Fruit fly (Drosophila melanogaster): ENCODE results near the gene Wdr81.

The Wdr81 gene

dm6 chr2L:12038177-12038581 is 17.4 kb upstream of the Wdr81 start, which contains the start of gene Tom70 (continued):
- TF ChIP-seq gsb (GFP tag; IDR thresholded peaks at IDR 0.05), result no peak
- TF ChIP-seq slbo (GFP tag; IDR thresholded peaks at IDR 0.05), result no peak
- peak; percentile 16 for TF ChIP-seq CG14710 (tag; optimal IDR thresholded peaks at IDR 0.05)
- no peak for TF ChIP-seq lab (GFP tag; optimal IDR thresholded peaks at IDR 0.05)
- no peak for TF ChIP-seq CG8281 (tag; optimal IDR thresholded peaks at IDR 0.05)
- no peak for TF ChIP-seq CG33213 (GFP tag; optimal IDR thresholded peaks at IDR 0.05)
- no peak for TF ChIP-seq odd (GFP tag; optimal IDR thresholded peaks at IDR 0.05)
- no peak for TF ChIP-seq pb (GFP tag; optimal IDR thresholded peaks at IDR 0.05)
- TF ChIP-seq E2f2 (GFP tag; IDR thresholded peaks at IDR 0.05), result peak; percentile 53
- no peak for TF ChIP-seq CG2129 (GFP tag; IDR thresholded peaks at IDR 0.05; ENCODE audit: partially characterized antibody)
- peak; percentile 57 for TF ChIP-seq CG4617 (GFP tag; optimal IDR thresholded peaks at IDR 0.05; ENCODE audit: borderline replicate concordance)
- TF ChIP-seq Sry-β (GFP tag; optimal IDR thresholded peaks at IDR 0.05), result peak; percentile 52
- peak; percentile 58 for TF ChIP-seq Sry-δ (GFP tag; optimal IDR thresholded peaks at IDR 0.05)
- no peak for TF ChIP-seq kni (GFP tag; optimal IDR thresholded peaks at IDR 0.05)
- no peak for TF ChIP-seq CG9609 (GFP tag; optimal IDR thresholded peaks at IDR 0.05)
- TF ChIP-seq CG6854 (GFP tag; optimal IDR thresholded peaks at IDR 0.05), result no peak
- no peak for TF ChIP-seq CG17361 (GFP tag; IDR thresholded peaks at IDR 0.05)
- no peak for TF ChIP-seq sob (GFP tag; IDR thresholded peaks at IDR 0.05)
- peak; percentile 25 for TF ChIP-seq Med (GFP tag)
- TF ChIP-seq Ada2b (GFP tag; IDR thresholded peaks at IDR 0.05), result no peak
- TF ChIP-seq Ssrp (tag; optimal IDR thresholded peaks at IDR 0.05), result no peak
- TF ChIP-seq CG5953 (GFP tag; IDR thresholded peaks at IDR 0.05), result no peak
- TF ChIP-seq dysf (GFP tag; IDR thresholded peaks at IDR 0.05), result no peak
- peak; percentile 51 for TF ChIP-seq CG16813 (GFP tag; IDR thresholded peaks at IDR 0.05; ENCODE audit: partially characterized antibody)
- TF ChIP-seq CG7963 (GFP tag; IDR thresholded peaks at IDR 0.05; ENCODE audit: partially characterized antibody), result no peak
- TF ChIP-seq tna (GFP tag; IDR thresholded peaks at IDR 0.05; ENCODE audit: partially characterized antibody), result no peak
- peak; percentile 36 for TF ChIP-seq Dp (GFP tag; optimal IDR thresholded peaks at IDR 0.05)
- no peak for TF ChIP-seq vfl (GFP tag; optimal IDR thresholded peaks at IDR 0.05)
- TF ChIP-seq pita (GFP tag; optimal IDR thresholded peaks at IDR 0.05), result no peak
- no peak for TF ChIP-seq CG5180 (GFP tag; optimal IDR thresholded peaks at IDR 0.05)
- TF ChIP-seq chn (GFP tag; optimal IDR thresholded peaks at IDR 0.05), result no peak
- TF ChIP-seq zen (tag; optimal IDR thresholded peaks at IDR 0.05), result no peak
- TF ChIP-seq Ets65A (GFP tag), result no peak
- peak; percentile 87 for TF ChIP-seq onecut (GFP tag; IDR thresholded peaks at IDR 0.05)
- no peak for TF ChIP-seq CG6689 (GFP tag; IDR thresholded peaks at IDR 0.05)
- TF ChIP-seq sr (GFP tag; IDR thresholded peaks at IDR 0.05), result no peak
- TF ChIP-seq lov (optimal IDR thresholded peaks at IDR 0.05), result no peak
- TF ChIP-seq lov (GFP tag; IDR thresholded peaks at IDR 0.05), result no peak
- TF ChIP-seq Dfd (GFP tag; optimal IDR thresholded peaks at IDR 0.05), result no peak
- TF ChIP-seq D (optimal IDR thresholded peaks at IDR 0.05), result no peak
- TF ChIP-seq D (GFP tag; optimal IDR thresholded peaks at IDR 0.05), result no peak
- no peak for TF ChIP-seq CG31365 (tag; optimal IDR thresholded peaks at IDR 0.05)
- TF ChIP-seq CG13894 (tag; optimal IDR thresholded peaks at IDR 0.05), result no peak
- TF ChIP-seq HLH4C (GFP tag; IDR thresholded peaks at IDR 0.05; ENCODE audit: partially characterized antibody), result peak; percentile 54; the same call in 1 of the 3 replicates
- no peak for TF ChIP-seq ranshi (GFP tag; IDR thresholded peaks at IDR 0.05)
- peak; percentile 79 for TF ChIP-seq MESR4 (GFP tag; optimal IDR thresholded peaks at IDR 0.05)
- no peak for TF ChIP-seq repo (GFP tag; optimal IDR thresholded peaks at IDR 0.05)
- TF ChIP-seq knrl (GFP tag; IDR thresholded peaks at IDR 0.05; ENCODE audit: partially characterized antibody), result peak; percentile 47; the same call in 1 of the 3 replicates
- no peak for TF ChIP-seq Dek (tag; optimal IDR thresholded peaks at IDR 0.05)
- TF ChIP-seq Six4 (GFP tag; optimal IDR thresholded peaks at IDR 0.05), result no peak
- TF ChIP-seq CG11504 (tag; optimal IDR thresholded peaks at IDR 0.05), result no peak
- TF ChIP-seq croc (GFP tag; conservative IDR thresholded peaks at IDR 0.05), result no peak
